Worm (Caenorhabditis elegans) whole organism, L2 larva: ENCODE data around the gene pgp-7.

ENCODE experiments used
- alr-1 ChIP-seq: fragments of 150-350 bp; optimal IDR thresholded peaks from 2 replicates; lab custom pipeline; 2014; ENCODE audit warnings: missing biosample characterization, missing genetic modification characterization
- ceh-16 ChIP-seq: fragments of 150-350 bp; optimal IDR thresholded peaks from 2 replicates; lab custom pipeline; 2014; ENCODE audit warnings: missing biosample characterization, missing genetic modification characterization
- nhr-237 ChIP-seq: fragments of 150-350 bp; optimal IDR thresholded peaks from 2 replicates; lab custom pipeline; 2014; ENCODE audit warnings: missing biosample characterization, missing genetic modification characterization
- snpc-4 ChIP-seq: fragments of 150-350 bp; optimal IDR thresholded peaks from 2 replicates; lab custom pipeline; 2014; ENCODE audit warnings: missing biosample characterization, missing genetic modification characterization

DNA sequence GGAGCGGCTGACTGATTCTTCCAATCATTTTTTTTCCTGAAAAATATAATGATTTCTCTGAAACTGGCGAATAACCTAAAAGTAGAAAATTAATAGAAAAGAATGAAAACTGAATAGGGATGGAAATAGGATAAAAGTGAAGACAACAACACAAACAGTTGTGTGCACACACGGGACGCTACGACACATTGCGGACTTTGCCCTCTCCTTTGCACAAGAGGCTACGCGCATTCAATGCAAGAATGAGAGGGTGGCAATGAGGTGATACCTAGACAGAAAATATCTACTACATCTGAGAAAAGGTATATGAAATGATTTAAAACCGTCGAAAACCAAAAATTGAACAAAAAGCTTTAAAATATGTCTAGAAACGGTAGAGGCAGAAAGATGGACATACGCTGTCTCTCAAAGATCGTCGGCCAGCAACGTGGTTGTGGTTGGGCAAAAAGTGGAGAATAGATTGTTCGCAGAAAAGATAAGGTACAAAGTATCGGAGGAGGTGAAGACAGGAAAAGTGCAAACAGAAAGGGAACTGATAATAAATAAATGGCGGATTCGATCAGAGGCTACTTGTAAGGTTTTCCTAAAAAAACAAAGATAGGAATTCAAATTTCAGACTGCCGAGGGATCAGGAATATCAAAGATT is 30.2 kb upstream of the pgp-7 start, which contains the start of gene suca-1:
- TF ChIP-seq nhr-237 = no peak
- no peak for TF ChIP-seq snpc-4 (tag; lab: Kevin White, UChicago)
- no peak for TF ChIP-seq alr-1 (tag; lab: Kevin White, UChicago)
- TF ChIP-seq ceh-16 = no peak
